Fruit fly (Drosophila melanogaster): ENCODE results near the gene Spn.

Gene Spn

dm6 chr3L:2571975-2572374 lies 17.9 kb upstream of the Spn start (continued):
- TF ChIP-seq dpn (GFP tag; optimal IDR thresholded peaks at IDR 0.05) (no peak), Lpt (GFP tag; optimal IDR thresholded peaks at IDR 0.05) (no peak), lola (GFP tag; optimal IDR thresholded peaks at IDR 0.05) (no peak), Dip2 (GFP tag; IDR thresholded peaks at IDR 0.05) (no peak), pum (GFP tag; optimal IDR thresholded peaks at IDR 0.05) (no peak), zf30C (GFP tag; optimal IDR thresholded peaks at IDR 0.05) (no peak), hb (GFP tag; IDR thresholded peaks at IDR 0.05; ENCODE audit: partially characterized antibody) (no peak), Adf1 (GFP tag; IDR thresholded peaks at IDR 0.05) (no peak), Doc2 (GFP tag; IDR thresholded peaks at IDR 0.05) (no peak), CG7357 (GFP tag; IDR thresholded peaks at IDR 0.05) (no peak), Ravus (GFP tag; IDR thresholded peaks at IDR 0.05) (peak; percentile 4; the same call in 1 of the 2 replicates), fd3F (GFP tag; optimal IDR thresholded peaks at IDR 0.05) (no peak), CG6272 (GFP tag; IDR thresholded peaks at IDR 0.05) (no peak), slou (GFP tag; optimal IDR thresholded peaks at IDR 0.05) (no peak), CG5180 (GFP tag; optimal IDR thresholded peaks at IDR 0.05) (no peak), CG9727 (GFP tag; optimal IDR thresholded peaks at IDR 0.05) (peak; percentile 29), Max (GFP tag; optimal IDR thresholded peaks at IDR 0.05) (no peak), tx (GFP tag; optimal IDR thresholded peaks at IDR 0.05) (no peak), chn (GFP tag; optimal IDR thresholded peaks at IDR 0.05) (no peak), CG9876 (GFP tag; optimal IDR thresholded peaks at IDR 0.05) (no peak), CG18619 (GFP tag; optimal IDR thresholded peaks at IDR 0.05) (no peak), hth (optimal IDR thresholded peaks at IDR 0.05) (no peak), zfh1 (GFP tag; IDR thresholded peaks at IDR 0.05) (peak; percentile 63), Dbx (GFP tag; IDR thresholded peaks at IDR 0.05) (peak; percentile 60; the same call in 2 of the 3 replicates), Taf1 (GFP tag; IDR thresholded peaks at IDR 0.05) (0 out of 2 replicates have a peak, but pooled peaks have one; percentile 32), HLHmδ (GFP tag; optimal IDR thresholded peaks at IDR 0.05) (no peak), Opbp (GFP tag; IDR thresholded peaks at IDR 0.05; ENCODE audit: partially characterized antibody) (no peak), cas (GFP tag; IDR thresholded peaks at IDR 0.05) (no peak), ham (GFP tag; IDR thresholded peaks at IDR 0.05) (no peak), gsb (GFP tag; IDR thresholded peaks at IDR 0.05) (no peak), CG8359 (GFP tag; optimal IDR thresholded peaks at IDR 0.05; ENCODE audit: borderline replicate concordance) (no peak), ro (GFP tag; IDR thresholded peaks at IDR 0.05) (peak; percentile 25; the same call in 1 of the 2 replicates), nerfin-1 (tag; optimal IDR thresholded peaks at IDR 0.05) (no peak), cwo (GFP tag; optimal IDR thresholded peaks at IDR 0.05) (peak; percentile 34), tap (tag; optimal IDR thresholded peaks at IDR 0.05) (no peak), CG17328 (GFP tag; IDR thresholded peaks at IDR 0.05) (no peak), CG11398 (GFP tag; optimal IDR thresholded peaks at IDR 0.05) (no peak), CG1024 (GFP tag; IDR thresholded peaks at IDR 0.05) (peak; percentile 38; the same call in 1 of the 2 replicates), CG10274 (GFP tag; optimal IDR thresholded peaks at IDR 0.05) (no peak), crp (GFP tag; optimal IDR thresholded peaks at IDR 0.05) (no peak), crol (GFP tag; IDR thresholded peaks at IDR 0.05) (no peak), eyg (GFP tag; optimal IDR thresholded peaks at IDR 0.05) (no peak), CG11085 (GFP tag; IDR thresholded peaks at IDR 0.05) (0 out of 2 replicates have a peak, but pooled peaks have one; percentile 47), HHEX (GFP tag; optimal IDR thresholded peaks at IDR 0.05) (peak; percentile 61), Gug (GFP tag; IDR thresholded peaks at IDR 0.05) (peak; percentile 65), Pdp1 (GFP tag; optimal IDR thresholded peaks at IDR 0.05) (peak; percentile 14 to 42), CG13296 (GFP tag; optimal IDR thresholded peaks at IDR 0.05) (no peak), gcm (GFP tag; optimal IDR thresholded peaks at IDR 0.05) (no peak), HmgZ (tag; optimal IDR thresholded peaks at IDR 0.05) (no peak), ab (GFP tag; optimal IDR thresholded peaks at IDR 0.05) (no peak), phol (tag; optimal IDR thresholded peaks at IDR 0.05) (no peak), Atf-2 (GFP tag; optimal IDR thresholded peaks at IDR 0.05) (no peak)
